Worm (Caenorhabditis elegans) whole organism, L3 larva: Measurements from ENCODE around the gene ZC190.8.

Experiments
- R02D3.7 ChIP-seq: fragments of 150-350 bp; optimal IDR thresholded peaks from 2 replicates; lab custom pipeline; 2014; ENCODE audit warnings: missing biosample characterization, missing genetic modification characterization
- ZK546.5 ChIP-seq: sonication (generic microtip); optimal IDR thresholded peaks from 2 replicates; lab custom pipeline; 2017; ENCODE audit warnings: missing biosample characterization, missing genetic modification characterization
- ama-1 ChIP-seq: fragments of 150-350 bp; optimal IDR thresholded peaks from 2 replicates; lab custom pipeline; 2018
- ceh-16 ChIP-seq: sonication (generic microtip); optimal IDR thresholded peaks from 2 replicates; lab custom pipeline; 2017; ENCODE audit warnings: missing biosample characterization, missing genetic modification characterization
- ceh-28 ChIP-seq: fragments of 150-350 bp; optimal IDR thresholded peaks from 2 replicates; lab custom pipeline; 2014; ENCODE audit warnings: missing biosample characterization, missing genetic modification reagents, missing genetic modification characterization
- ceh-82 ChIP-seq: fragments of 150-350 bp; optimal IDR thresholded peaks from 2 replicates; lab custom pipeline; 2014; ENCODE audit warnings: missing biosample characterization, missing genetic modification characterization
- ceh-9 ChIP-seq: sonication (generic microtip); optimal IDR thresholded peaks from 2 replicates; lab custom pipeline; 2018; ENCODE audit warnings: missing biosample characterization, missing genetic modification characterization
- egl-27 ChIP-seq: sonication (generic microtip); optimal IDR thresholded peaks from 4 replicates; lab custom pipeline; 2017; ENCODE audit warnings: missing biosample characterization, missing genetic modification reagents, missing genetic modification characterization
- egl-5 ChIP-seq: fragments of 150-350 bp; optimal IDR thresholded peaks from 2 replicates; lab custom pipeline; 2017; ENCODE audit warnings: missing biosample characterization, missing genetic modification reagents, missing genetic modification characterization, inconsistent platforms
- elt-2 ChIP-seq: sonication (generic microtip); optimal IDR thresholded peaks from 2 replicates; lab custom pipeline; 2016; ENCODE audit warnings: missing genetic modification reagents, mild to moderate bottlenecking, missing genetic modification characterization, missing compliant biosample characterization
- eor-1 ChIP-seq, 2 experiments: fragments of 150-350 bp; optimal IDR thresholded peaks; 2 replicates each; lab custom pipeline; 2014 to 2018; ENCODE audit warnings: missing biosample characterization in 2 of 2, missing genetic modification characterization in 2 of 2
- fkh-10 ChIP-seq: sonication (generic microtip); optimal IDR thresholded peaks from 2 replicates; lab custom pipeline; 2017; ENCODE audit warnings: missing biosample characterization, missing genetic modification reagents, missing genetic modification characterization
- fkh-2 ChIP-seq: fragments of 150-350 bp; optimal IDR thresholded peaks from 2 replicates; lab custom pipeline; 2014; ENCODE audit warnings: missing biosample characterization, missing genetic modification reagents, missing genetic modification characterization
- fos-1 ChIP-seq: fragments of 150-350 bp; optimal IDR thresholded peaks from 2 replicates; lab custom pipeline; 2014; ENCODE audit warnings: missing biosample characterization, missing genetic modification characterization
- hmg-11 ChIP-seq: sonication (generic microtip); optimal IDR thresholded peaks from 2 replicates; lab custom pipeline; 2016; ENCODE audit warnings: missing genetic modification characterization, missing compliant biosample characterization
- jun-1 ChIP-seq: fragments of 150-350 bp; optimal IDR thresholded peaks from 2 replicates; lab custom pipeline; 2014; ENCODE audit warnings: missing biosample characterization, missing genetic modification reagents, missing genetic modification characterization
- lin-39 ChIP-seq: fragments of 150-350 bp; optimal IDR thresholded peaks from 2 replicates; lab custom pipeline; 2018; ENCODE audit warnings: missing biosample characterization, missing genetic modification reagents, missing genetic modification characterization
- lsy-12 ChIP-seq: sonication (generic microtip); optimal IDR thresholded peaks from 2 replicates; lab custom pipeline; 2016; ENCODE audit warnings: mild to moderate bottlenecking, missing genetic modification characterization, missing compliant biosample characterization
- mml-1 ChIP-seq: fragments of 150-350 bp; sonication (generic microtip); optimal IDR thresholded peaks from 3 replicates; lab custom pipeline; 2014; ENCODE audit warnings: missing biosample characterization, missing genetic modification characterization
- nfya-1 ChIP-seq: sonication (generic microtip); optimal IDR thresholded peaks from 2 replicates; lab custom pipeline; 2017; ENCODE audit warnings: missing genetic modification characterization, mild to moderate bottlenecking, missing compliant biosample characterization, antibody characterized with exemption, moderate library complexity; ENCODE audit not compliant: insufficient read depth
- nhr-11 ChIP-seq: fragments of 150-350 bp; optimal IDR thresholded peaks from 2 replicates; lab custom pipeline; 2014; ENCODE audit warnings: missing biosample characterization, missing genetic modification characterization
- nhr-12 ChIP-seq: fragments of 150-350 bp; optimal IDR thresholded peaks from 2 replicates; lab custom pipeline; 2014; ENCODE audit warnings: missing biosample characterization, missing genetic modification characterization
- nhr-23 ChIP-seq: fragments of 150-350 bp; optimal IDR thresholded peaks from 2 replicates; lab custom pipeline; 2014; ENCODE audit warnings: missing biosample characterization, missing genetic modification reagents, missing genetic modification characterization
- nhr-237 ChIP-seq: fragments of 150-350 bp; optimal IDR thresholded peaks from 2 replicates; lab custom pipeline; 2014; ENCODE audit warnings: missing biosample characterization, missing genetic modification characterization
- nhr-25 ChIP-seq: sonication (generic microtip); optimal IDR thresholded peaks from 2 replicates; lab custom pipeline; 2017; ENCODE audit warnings: missing biosample characterization, missing genetic modification characterization
- nhr-28 ChIP-seq: fragments of 150-350 bp; optimal IDR thresholded peaks from 2 replicates; lab custom pipeline; 2014; ENCODE audit warnings: missing biosample characterization, missing genetic modification characterization
- nhr-43 ChIP-seq: sonication (generic microtip); optimal IDR thresholded peaks from 2 replicates; lab custom pipeline; 2016; ENCODE audit warnings: mild to moderate bottlenecking, missing genetic modification characterization, missing compliant biosample characterization; ENCODE audit not compliant: poor library complexity, severe bottlenecking
- nhr-67 ChIP-seq: fragments of 150-350 bp; optimal IDR thresholded peaks from 2 replicates; lab custom pipeline; 2014; ENCODE audit warnings: missing biosample characterization, missing genetic modification characterization
- nhr-76 ChIP-seq: fragments of 150-350 bp; sonication (generic microtip); optimal IDR thresholded peaks from 5 replicates; lab custom pipeline; 2014; ENCODE audit warnings: missing biosample characterization, missing genetic modification characterization
- nhr-77 ChIP-seq: fragments of 150-350 bp; optimal IDR thresholded peaks from 2 replicates; lab custom pipeline; 2014; ENCODE audit warnings: missing biosample characterization, missing genetic modification characterization
- pha-4 ChIP-seq: fragments of 150-350 bp; optimal IDR thresholded peaks from 2 replicates; lab custom pipeline; 2014; ENCODE audit warnings: missing biosample characterization, missing genetic modification reagents, missing genetic modification characterization
- pqm-1 ChIP-seq: fragments of 150-350 bp; optimal IDR thresholded peaks from 2 replicates; lab custom pipeline; 2017; ENCODE audit warnings: missing biosample characterization, missing genetic modification characterization, inconsistent platforms
- sea-2 ChIP-seq: fragments of 150-350 bp; sonication (generic microtip); optimal IDR thresholded peaks from 4 replicates; lab custom pipeline; 2014; ENCODE audit warnings: missing biosample characterization, missing genetic modification reagents, missing genetic modification characterization
- skn-1 ChIP-seq: fragments of 150-350 bp; optimal IDR thresholded peaks from 2 replicates; lab custom pipeline; 2014; ENCODE audit warnings: missing biosample characterization, missing genetic modification characterization
- snpc-4 ChIP-seq: fragments of 150-350 bp; optimal IDR thresholded peaks from 2 replicates; lab custom pipeline; 2014; ENCODE audit warnings: missing biosample characterization, missing genetic modification characterization
- zag-1 ChIP-seq: fragments of 150-350 bp; optimal IDR thresholded peaks from 2 replicates; lab custom pipeline; 2014; ENCODE audit warnings: missing biosample characterization, missing genetic modification characterization
- ztf-11 ChIP-seq: fragments of 150-350 bp; optimal IDR thresholded peaks from 2 replicates; lab custom pipeline; 2014; ENCODE audit warnings: missing biosample characterization, missing genetic modification characterization
- ztf-4 ChIP-seq: fragments of 150-350 bp; optimal IDR thresholded peaks from 2 replicates; lab custom pipeline; 2014; ENCODE audit warnings: missing biosample characterization, missing genetic modification characterization

Gene ZC190.8

ce11 chrV:8687707-8688106 lies at the start of gene ZC190.8:
Gene ZC190.8, minus strand, starts transcription at chrV:8687807.
- TF ChIP-seq nhr-76 (no peak), jun-1 (tag; lab: Kevin White, UChicago) (no peak), lsy-12 (tag; lab: Kevin White, UChicago) (no peak), skn-1 (tag; lab: Kevin White, UChicago) (no peak), snpc-4 (tag; lab: Kevin White, UChicago) (no peak), eor-1 (tag; optimal IDR thresholded peaks at IDR 0.05; lab: Kevin White, UChicago) (no peak), egl-5 (no peak), nhr-23 (tag; lab: Kevin White, UChicago) (no peak)

- TF ChIP-seq ztf-4 (no peak), hmg-11 (tag; lab: Kevin White, UChicago) (no peak), sea-2 (GFP tag; lab: Kevin White, UChicago) (no peak), nhr-67 (tag; lab: Kevin White, UChicago) (no peak), ZK546.5 (tag; lab: Kevin White, UChicago) (no peak)
Observed at ce11 chrV:8736369-8736768, 48.8 kb upstream of the ZC190.8 start, which contains the start of gene ZC196.3. Gene ZC196.3, plus strand, starts transcription at chrV:8736669.

- peak; percentile 85 for TF ChIP-seq elt-2 (tag; lab: Kevin White, UChicago)
- TF ChIP-seq pha-4, result peak; percentile 15
- peak; percentile 77 for TF ChIP-seq pqm-1 (tag; lab: Kevin White, UChicago)
- no peak for TF ChIP-seq nhr-43 (tag; lab: Kevin White, UChicago)
- peak; percentile 52 for TF ChIP-seq jun-1 (tag; lab: Kevin White, UChicago)
- TF ChIP-seq, all 47 proteins: peak for 4
Observed at ce11 chrV:8732934-8733333, 45.3 kb upstream of the ZC190.8 start, which contains the start of gene ZC196.4. Gene ZC196.4, plus strand, starts transcription at chrV:8733106.

- TF ChIP-seq egl-5, result no peak
- peak; percentile 68 for TF ChIP-seq elt-2 (tag; lab: Kevin White, UChicago)
Observed at ce11 chrV:8730991-8731390, 43.4 kb upstream of the ZC190.8 start.

- TF ChIP-seq nhr-28 (tag; lab: Kevin White, UChicago) (no peak), nhr-11 (no peak), snpc-4 (tag; lab: Kevin White, UChicago) (no peak), nhr-237 (tag; lab: Kevin White, UChicago) (no peak), fkh-2 (tag; lab: Kevin White, UChicago) (no peak), nhr-25 (no peak), egl-27 (tag; lab: Kevin White, UChicago) (no peak), ceh-82 (tag; lab: Kevin White, UChicago) (no peak), ztf-11 (tag; lab: Kevin White, UChicago) (no peak), nhr-12 (no peak), zag-1 (no peak), jun-1 (tag; lab: Kevin White, UChicago) (no peak), eor-1 (tag; optimal IDR thresholded peaks at IDR 0.05; lab: Kevin White, UChicago) (no peak), elt-2 (tag; lab: Kevin White, UChicago) (no peak), pqm-1 (tag; lab: Kevin White, UChicago) (no peak)
Observed at ce11 chrV:8729100-8729499, 41.5 kb upstream of the ZC190.8 start, which contains the start of gene ZC196.5. Gene ZC196.5, plus strand, starts transcription at chrV:8729400.

- TF ChIP-seq R02D3.7, result no peak
- TF ChIP-seq hmg-11 (tag; lab: Kevin White, UChicago), result no peak
- no peak for TF ChIP-seq lin-39
- no peak for TF ChIP-seq ama-1 (lab: Kevin White, UChicago)
- TF ChIP-seq fos-1 (tag; lab: Kevin White, UChicago), result no peak
- no peak for TF ChIP-seq nhr-43 (tag; lab: Kevin White, UChicago)
- no peak for TF ChIP-seq nfya-1
- no peak for TF ChIP-seq nhr-23 (tag; lab: Kevin White, UChicago)
- no peak for TF ChIP-seq nhr-25
- TF ChIP-seq mml-1, result no peak
- no peak for TF ChIP-seq ceh-16 (tag; lab: Kevin White, UChicago)
- TF ChIP-seq fkh-10 (GFP tag; lab: Kevin White, UChicago), result no peak
- TF ChIP-seq nhr-237 (tag; lab: Kevin White, UChicago), result no peak
- TF ChIP-seq ceh-9 (tag; lab: Kevin White, UChicago), result no peak
- TF ChIP-seq jun-1 (tag; lab: Kevin White, UChicago), result no peak
- no peak for TF ChIP-seq ceh-28 (tag; lab: Kevin White, UChicago)
- no peak for TF ChIP-seq lsy-12 (tag; lab: Kevin White, UChicago)
- no peak for TF ChIP-seq nhr-77
Observed at ce11 chrV:8727077-8727476, 39.5 kb upstream of the ZC190.8 start, which contains the start of gene ZC196.9. Gene ZC196.9, minus strand, starts transcription at chrV:8727177.
